Worm (Caenorhabditis elegans) whole organism, late embryonic: ENCODE results near the gene clec-142.

Source experiments
- ceh-48 ChIP-seq: sonication (generic microtip); optimal IDR thresholded peaks from 2 replicates; lab custom pipeline; 2016; ENCODE audit warnings: missing genetic modification characterization, inconsistent platforms, missing compliant biosample characterization
- nhr-232 ChIP-seq: sonication (generic microtip); optimal IDR thresholded peaks from 2 replicates; lab custom pipeline; 2016; ENCODE audit warnings: missing genetic modification characterization, missing compliant biosample characterization
- zip-5 ChIP-seq: sonication (generic microtip); optimal IDR thresholded peaks from 2 replicates; lab custom pipeline; 2016; ENCODE audit warnings: missing genetic modification characterization, missing compliant biosample characterization

ce11 chrII:8253160-8253793, 25.2 kb upstream of the clec-142 start, which contains the start of gene F35C11.5:
- TF ChIP-seq ceh-48 (tag; lab: Kevin White, UChicago) (no peak), nhr-232 (no peak), zip-5 (no peak)
